Fruit fly (Drosophila melanogaster) whole organism, wandering third instar larva: ENCODE measurements around the gene Obp85a.

Experiments used
- Abd-B ChIP-seq: fragments of >200 bp; optimal IDR thresholded peaks from 2 replicates; lab custom pipeline; 2017; ENCODE audit warnings: missing biosample characterization, missing genetic modification characterization
- CG32264 ChIP-seq: fragments of 200-800 bp; sonication (Bioruptor generic); optimal IDR thresholded peaks from 2 replicates; lab custom pipeline; 2016; ENCODE audit warnings: missing biosample characterization, missing genetic modification characterization
- CG9705 ChIP-seq: fragments of 200-800 bp; sonication (Bioruptor generic); optimal IDR thresholded peaks from 2 replicates; lab custom pipeline; 2018; ENCODE audit warnings: missing biosample characterization, mild to moderate bottlenecking, missing genetic modification characterization
- CrebA ChIP-seq: fragments of 200-800 bp; sonication (Bioruptor generic); optimal IDR thresholded peaks from 2 replicates; lab custom pipeline; 2016; ENCODE audit warnings: missing biosample characterization, mild to moderate bottlenecking, missing genetic modification characterization, borderline replicate concordance
- Dfd ChIP-seq: fragments of >200 bp; optimal IDR thresholded peaks from 2 replicates; lab custom pipeline; 2017; ENCODE audit warnings: missing biosample characterization, missing genetic modification characterization
- Dif ChIP-seq: fragments of 200-275, 200-300 bp; sonication (Bioruptor generic); optimal IDR thresholded peaks from 2 replicates; lab custom pipeline; 2018; ENCODE audit warnings: missing biosample characterization, missing genetic modification characterization; ENCODE audit not compliant: partially characterized antibody
- GATAd ChIP-seq: sonication (Bioruptor generic); optimal IDR thresholded peaks from 2 replicates; lab custom pipeline; 2016; ENCODE audit warnings: missing biosample characterization, missing genetic modification characterization
- HLH106 ChIP-seq: fragments of 200-800 bp; optimal IDR thresholded peaks from 3 replicates; lab custom pipeline; 2019; ENCODE audit warnings: missing biosample characterization, mild to moderate bottlenecking, missing genetic modification characterization, moderate library complexity
- Hnf4 ChIP-seq: fragments of 200-800 bp; sonication (Bioruptor generic); optimal IDR thresholded peaks from 2 replicates; lab custom pipeline; 2016; ENCODE audit warnings: missing biosample characterization, mild to moderate bottlenecking, missing genetic modification characterization
- Hr78 ChIP-seq: fragments of >200 bp; optimal IDR thresholded peaks from 2 replicates; lab custom pipeline; 2017; ENCODE audit warnings: missing biosample characterization, missing genetic modification characterization
- Hr83 ChIP-seq: fragments of 200-300 bp; sonication (Bioruptor generic); optimal IDR thresholded peaks from 2 replicates; lab custom pipeline; 2016; ENCODE audit warnings: missing biosample characterization, mild to moderate bottlenecking, missing genetic modification characterization, moderate library complexity; ENCODE audit not compliant: poor library complexity, severe bottlenecking
- Jra ChIP-seq: sonication (Bioruptor generic); optimal IDR thresholded peaks from 2 replicates; lab custom pipeline; 2016; ENCODE audit warnings: missing biosample characterization, missing genetic modification characterization
- Mio ChIP-seq: sonication (Bioruptor generic); optimal IDR thresholded peaks from 2 replicates; lab custom pipeline; 2016; ENCODE audit warnings: missing biosample characterization, missing genetic modification characterization
- Myc ChIP-seq: fragments of >200 bp; optimal IDR thresholded peaks from 2 replicates; lab custom pipeline; 2017
- N ChIP-seq: fragments of >200 bp; optimal IDR thresholded peaks from 2 replicates; lab custom pipeline; 2018; ENCODE audit warnings: missing biosample characterization, missing external identifiers, missing genetic modification characterization
- OdsH ChIP-seq: fragments of 200-800 bp; sonication (Bioruptor generic); optimal IDR thresholded peaks from 2 replicates; lab custom pipeline; 2016; ENCODE audit warnings: missing biosample characterization, mild to moderate bottlenecking, missing genetic modification characterization
- Rel ChIP-seq, 2 experiments: fragments of 200-800 bp; sonication (Bioruptor generic) in 1 of 2; optimal IDR thresholded peaks; 2 replicates in 1 of 2; 3 replicates in 1 of 2; lab custom pipeline; 2016 to 2019; ENCODE audit warnings: mild to moderate bottlenecking in 2 of 2, missing biosample characterization in 2 of 2, missing genetic modification characterization in 2 of 2, moderate library complexity in 1 of 2
- Sp1 ChIP-seq: fragments of 200-800 bp; sonication (Bioruptor generic); optimal IDR thresholded peaks from 3 replicates; lab custom pipeline; 2019; ENCODE audit warnings: missing biosample characterization, mild to moderate bottlenecking, missing genetic modification characterization, moderate library complexity
- Vsx2 ChIP-seq: fragments of 200-300, 225-300 bp; sonication (Bioruptor generic); optimal IDR thresholded peaks from 2 replicates; lab custom pipeline; 2018; ENCODE audit warnings: missing biosample characterization, missing genetic modification characterization; ENCODE audit not compliant: partially characterized antibody
- br ChIP-seq: fragments of 200-800 bp; sonication (Bioruptor generic); optimal IDR thresholded peaks from 2 replicates; lab custom pipeline; 2016; ENCODE audit warnings: missing biosample characterization, missing genetic modification characterization
- brk ChIP-seq: fragments of 200-800 bp; sonication (Bioruptor generic); optimal IDR thresholded peaks from 2 replicates; lab custom pipeline; 2016; ENCODE audit warnings: missing biosample characterization, mild to moderate bottlenecking, missing genetic modification characterization
- dl ChIP-seq, 2 experiments: fragments of 175-275, 200-275 bp in 1 of 2; fragments of 200-275 bp in 1 of 2; sonication (Bioruptor generic); optimal IDR thresholded peaks; lab custom pipeline; 2018; ENCODE audit warnings: mild to moderate bottlenecking in 2 of 2, missing biosample characterization in 2 of 2, missing genetic modification characterization in 2 of 2, moderate library complexity in 2 of 2; ENCODE audit not compliant: partially characterized antibody in 2 of 2, insufficient read depth in 1 of 2
- dmrt93B ChIP-seq: fragments of 200-800 bp; sonication (Bioruptor generic); optimal IDR thresholded peaks from 2 replicates; lab custom pipeline; 2018; ENCODE audit warnings: missing biosample characterization, mild to moderate bottlenecking, missing genetic modification characterization
- dsf ChIP-seq: sonication (Bioruptor generic); optimal IDR thresholded peaks from 2 replicates; lab custom pipeline; 2016; ENCODE audit warnings: missing biosample characterization, missing genetic modification characterization, borderline replicate concordance
- ey ChIP-seq: fragments of 200-800 bp; sonication (Bioruptor generic); optimal IDR thresholded peaks from 2 replicates; lab custom pipeline; 2016; ENCODE audit warnings: missing biosample characterization, missing genetic modification characterization
- foxo ChIP-seq, 2 experiments: fragments of 200-800 bp; sonication (Bioruptor generic); optimal IDR thresholded peaks; 2 replicates in 1 of 2; 3 replicates in 1 of 2; lab custom pipeline; 2016 to 2017; ENCODE audit warnings: missing biosample characterization in 2 of 2, missing genetic modification characterization in 2 of 2
- fru ChIP-seq: fragments of 200-800 bp; sonication (Bioruptor generic); optimal IDR thresholded peaks from 3 replicates; lab custom pipeline; 2016; ENCODE audit warnings: missing biosample characterization, mild to moderate bottlenecking, missing genetic modification characterization
- h ChIP-seq: fragments of 200-800 bp; sonication (Bioruptor generic); optimal IDR thresholded peaks from 3 replicates; lab custom pipeline; 2016; ENCODE audit warnings: missing biosample characterization, mild to moderate bottlenecking, missing genetic modification characterization
- jim ChIP-seq: fragments of 175-275, 200-325 bp; sonication (Bioruptor generic); optimal IDR thresholded peaks from 2 replicates; lab custom pipeline; 2016; ENCODE audit warnings: missing biosample characterization, mild to moderate bottlenecking, missing genetic modification characterization
- lola ChIP-seq: fragments of >200 bp; optimal IDR thresholded peaks from 2 replicates; lab custom pipeline; 2017; ENCODE audit warnings: missing biosample characterization, missing genetic modification characterization
- pan ChIP-seq: fragments of >200 bp; optimal IDR thresholded peaks from 2 replicates; lab custom pipeline; 2017
- psq ChIP-seq: fragments of 200-800 bp; sonication (Bioruptor generic); optimal IDR thresholded peaks from 3 replicates; lab custom pipeline; 2017; ENCODE audit warnings: missing biosample characterization, mild to moderate bottlenecking, missing genetic modification characterization, moderate library complexity
- rgr ChIP-seq: fragments of 200-800 bp; sonication (Bioruptor generic); optimal IDR thresholded peaks from 3 replicates; lab custom pipeline; 2016; ENCODE audit warnings: missing biosample characterization, mild to moderate bottlenecking, missing genetic modification characterization
- sage ChIP-seq: fragments of 200-800 bp; sonication (Bioruptor generic); optimal IDR thresholded peaks from 2 replicates; lab custom pipeline; 2016; ENCODE audit warnings: missing biosample characterization, mild to moderate bottlenecking, missing genetic modification characterization
- sv ChIP-seq: fragments of 200-800 bp; sonication (Bioruptor generic); optimal IDR thresholded peaks from 3 replicates; lab custom pipeline; 2016; ENCODE audit warnings: missing biosample characterization, missing genetic modification characterization
- tai ChIP-seq: sonication (Bioruptor generic); optimal IDR thresholded peaks from 2 replicates; lab custom pipeline; 2016; ENCODE audit warnings: missing biosample characterization, missing genetic modification characterization
- usp ChIP-seq: fragments of >200 bp; optimal IDR thresholded peaks from 2 replicates; lab custom pipeline; 2017; ENCODE audit warnings: missing biosample characterization, missing genetic modification characterization
- woc ChIP-seq: sonication (Bioruptor generic); optimal IDR thresholded peaks from 2 replicates; lab custom pipeline; 2016; ENCODE audit warnings: missing biosample characterization, mild to moderate bottlenecking, missing genetic modification characterization

The Obp85a gene

DNA sequence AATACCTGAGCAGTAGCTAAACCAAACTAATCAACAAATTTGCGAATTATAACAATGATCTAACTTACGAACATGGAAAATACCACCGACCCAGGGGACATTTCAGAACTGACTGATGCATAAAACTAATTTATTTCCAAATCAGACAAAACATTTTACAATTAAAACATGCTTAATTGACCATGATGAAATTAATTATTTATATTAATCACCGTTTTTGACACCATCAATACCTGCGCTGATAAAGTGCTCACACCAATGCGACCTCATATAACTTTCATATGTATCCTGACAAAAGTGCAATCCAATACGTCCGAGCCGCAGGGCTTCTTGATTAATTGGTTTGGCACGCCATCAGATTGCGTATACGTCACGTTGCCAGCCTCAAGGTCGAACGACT lies at the start of gene Obp85a:
Gene Obp85a (minus strand): TSS at position 101 of the 400 bp plus-strand sequence.
- TF ChIP-seq GATAd (GFP tag; lab: Kevin White, UChicago) (no peak), ey (no peak), OdsH (no peak), Hr83 (GFP tag; lab: Kevin White, UChicago) (no peak), rgr (no peak), CG32264 (no peak), tai (no peak), jim (GFP tag; lab: Kevin White, UChicago) (no peak), Abd-B (GFP tag; lab: Kevin White, UChicago) (no peak), Dif (no peak), br (no peak), lola (no peak), pan (no peak), dmrt93B (GFP tag; lab: Kevin White, UChicago) (no peak), Hr78 (GFP tag; lab: Kevin White, UChicago) (no peak), CrebA (GFP tag; lab: Kevin White, UChicago) (no peak)
- TF ChIP-seq, all 38 proteins: peak for 0

DNA sequence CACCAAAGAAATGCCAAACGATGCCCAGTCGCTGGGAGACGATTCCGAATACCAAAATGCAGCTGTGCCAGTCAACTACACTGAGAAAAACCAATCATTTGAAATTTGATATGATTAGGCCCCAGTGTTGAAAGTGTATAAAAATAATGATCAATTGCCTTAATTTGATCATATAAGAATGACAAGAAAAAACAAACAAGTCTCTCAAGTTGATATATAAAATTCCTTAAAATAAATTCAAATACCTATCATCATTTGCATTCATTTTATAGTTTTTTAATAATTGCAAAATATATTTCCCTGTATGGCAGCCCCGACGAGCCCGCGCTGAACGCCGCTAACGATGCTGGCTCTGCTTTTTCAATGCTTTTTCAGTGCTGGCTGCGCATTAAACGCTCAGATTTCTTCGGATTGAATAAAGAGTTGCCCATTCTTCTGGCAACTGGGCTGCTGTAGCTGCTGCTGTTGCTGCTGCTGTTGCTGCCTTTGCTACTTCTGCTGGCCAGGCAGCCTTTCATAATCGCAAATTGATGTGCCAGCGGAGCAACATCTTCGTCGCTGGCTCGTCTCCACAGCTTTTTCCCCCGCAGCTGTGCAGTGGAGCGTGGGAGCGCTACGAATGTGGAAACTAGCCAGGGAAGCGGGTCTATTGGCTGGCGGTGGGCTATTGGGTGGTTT lies 49.5 kb upstream of the Obp85a start:
- TF ChIP-seq Dif (no peak), foxo (GFP tag; optimal IDR thresholded peaks at IDR 0.05; lab: Kevin White, UChicago) (peak in 1 of 2 experiments; percentile 57), Dfd (GFP tag; lab: Kevin White, UChicago) (peak; percentile 73), h (GFP tag; lab: Kevin White, UChicago) (peak; percentile 69), sv (GFP tag; lab: Kevin White, UChicago) (no peak), CG9705 (GFP tag; lab: Kevin White, UChicago) (no peak), psq (GFP tag; lab: Kevin White, UChicago) (peak; percentile 20), Rel (GFP tag; optimal IDR thresholded peaks at IDR 0.05; lab: Kevin White, UChicago) (no peak), Rel (tag; optimal IDR thresholded peaks at IDR 0.05; lab: Kevin White, UChicago) (no peak), pan (no peak), HLH106 (tag; lab: Kevin White, UChicago) (peak; percentile 51), Jra (GFP tag; lab: Kevin White, UChicago) (no peak), woc (peak; percentile 36), sage (GFP tag; lab: Kevin White, UChicago) (no peak), Sp1 (GFP tag; lab: Kevin White, UChicago) (peak; percentile 53), Abd-B (GFP tag; lab: Kevin White, UChicago) (no peak), br (peak; percentile 27), Vsx2 (no peak), Hr83 (GFP tag; lab: Kevin White, UChicago) (no peak), N (GFP tag; lab: Kevin White, UChicago) (no peak), OdsH (peak; percentile 40), Mio (GFP tag; lab: Kevin White, UChicago) (no peak), CG32264 (no peak), lola (no peak), fru (GFP tag; lab: Kevin White, UChicago) (peak; percentile 69), Hr78 (GFP tag; lab: Kevin White, UChicago) (no peak), brk (GFP tag; lab: Kevin White, UChicago) (no peak), rgr (peak; percentile 42), ey (peak; percentile 25), dmrt93B (GFP tag; lab: Kevin White, UChicago) (peak; percentile 26), usp (GFP tag; lab: Kevin White, UChicago) (no peak), dsf (no peak), GATAd (GFP tag; lab: Kevin White, UChicago) (no peak), jim (GFP tag; lab: Kevin White, UChicago) (no peak), CrebA (GFP tag; lab: Kevin White, UChicago) (no peak), Myc (lab: Kevin White, UChicago) (no peak), tai (no peak), Hnf4 (GFP tag; lab: Kevin White, UChicago) (peak; percentile 11), dl (GFP tag; optimal IDR thresholded peaks at IDR 0.05; lab: Kevin White, UChicago; ENCODE audit: insufficient read depth in 1 of 2, partially characterized antibody in 2 of 2) (no peak)
